Worm (Caenorhabditis elegans) whole organism, L1 larva: ENCODE results near the gene B0035.15.
"Not testable (repeated sequence)": the region's sequence is repeated elsewhere in the genome, so short reads cannot be mapped to it uniquely, and the experiment has no call there.

Experiments used
- C04F5.9 ChIP-seq: sonication (generic microtip); optimal IDR thresholded peaks from 2 replicates; lab custom pipeline; 2016; ENCODE audit warnings: missing genetic modification characterization, missing compliant biosample characterization
- C34B4.2 ChIP-seq: sonication (generic microtip); optimal IDR thresholded peaks from 2 replicates; lab custom pipeline; 2017; ENCODE audit warnings: mild to moderate bottlenecking, missing genetic modification characterization, missing compliant biosample characterization
- aha-1 ChIP-seq: fragments of 150-350 bp; optimal IDR thresholded peaks from 2 replicates; lab custom pipeline; 2014; ENCODE audit warnings: missing biosample characterization, missing genetic modification characterization
- aly-2 ChIP-seq: fragments of 150-350 bp; optimal IDR thresholded peaks from 2 replicates; lab custom pipeline; 2014; ENCODE audit warnings: missing biosample characterization, missing genetic modification characterization
- ama-1 ChIP-seq: fragments of 150-350 bp; optimal IDR thresholded peaks from 2 replicates; lab custom pipeline; 2014
- ceh-8 ChIP-seq: fragments of 200-800 bp; sonication (Bioruptor generic); optimal IDR thresholded peaks from 2 replicates; lab custom pipeline; 2018; ENCODE audit warnings: mild to moderate bottlenecking, missing genetic modification characterization, moderate library complexity, missing compliant biosample characterization
- dpl-1 ChIP-seq, 3 experiments: fragments of 150-350 bp in 2 of 3; sonication (generic microtip) in 1 of 3; optimal IDR thresholded peaks; 2 replicates each; lab custom pipeline; 2014 to 2017; ENCODE audit warnings: missing biosample characterization in 3 of 3, missing genetic modification characterization in 3 of 3, missing genetic modification reagents in 3 of 3
- efl-1 ChIP-seq, 4 experiments: fragments of 150-350 bp; optimal IDR thresholded peaks in 3 of 4; peaks in 1 of 4; 1 replicate in 1 of 4; 2 replicates in 3 of 4; lab custom pipeline; 2014; ENCODE audit warnings: missing biosample characterization in 2 of 4, missing genetic modification characterization in 2 of 4, missing genetic modification reagents in 2 of 4
- egl-27 ChIP-seq, 2 experiments: fragments of 150-350 bp in 1 of 2; sonication (generic microtip); optimal IDR thresholded peaks; 3 replicates each; lab custom pipeline; 2017 to 2018; ENCODE audit warnings: missing biosample characterization in 2 of 2, missing genetic modification characterization in 2 of 2, missing genetic modification reagents in 2 of 2
- elt-3 ChIP-seq, 6 experiments: fragments of 150-350 bp in 1 of 6; sonication (generic microtip); optimal IDR thresholded peaks; 2 replicates each; lab custom pipeline; 2017 to 2018; ENCODE audit warnings: missing biosample characterization in 6 of 6, missing genetic modification characterization in 6 of 6, inconsistent platforms in 1 of 6
- hpl-2 ChIP-seq: fragments of 150-350 bp; optimal IDR thresholded peaks from 2 replicates; lab custom pipeline; 2014; ENCODE audit warnings: missing biosample characterization, missing genetic modification reagents, missing genetic modification characterization
- lin-13 ChIP-seq: fragments of 150-350 bp; optimal IDR thresholded peaks from 2 replicates; lab custom pipeline; 2014; ENCODE audit warnings: missing biosample characterization, missing genetic modification reagents, missing genetic modification characterization
- lin-15B ChIP-seq: fragments of 150-350 bp; sonication (generic microtip); optimal IDR thresholded peaks from 3 replicates; lab custom pipeline; 2014; ENCODE audit warnings: missing biosample characterization, missing genetic modification characterization
- lin-35 ChIP-seq, 2 experiments: fragments of 150-350 bp; optimal IDR thresholded peaks; 2 replicates each; lab custom pipeline; 2014; ENCODE audit warnings: missing biosample characterization in 2 of 2, missing genetic modification characterization in 2 of 2, missing genetic modification reagents in 2 of 2
- lin-39 ChIP-seq: fragments of 150-350 bp; optimal IDR thresholded peaks from 2 replicates; lab custom pipeline; 2014; ENCODE audit warnings: missing biosample characterization, missing genetic modification reagents, missing genetic modification characterization
- lsy-2 ChIP-seq, 2 experiments: fragments of 150-350 bp; optimal IDR thresholded peaks; 2 replicates each; lab custom pipeline; 2014; ENCODE audit warnings: missing biosample characterization in 2 of 2, missing genetic modification characterization in 2 of 2
- mdl-1 ChIP-seq, 2 experiments: fragments of 150-350 bp; optimal IDR thresholded peaks; 2 replicates each; lab custom pipeline; 2014 to 2017; ENCODE audit warnings: missing biosample characterization in 2 of 2, missing genetic modification characterization in 2 of 2, inconsistent platforms in 1 of 2
- mef-2 ChIP-seq: fragments of 150-350 bp; optimal IDR thresholded peaks from 2 replicates; lab custom pipeline; 2014; ENCODE audit warnings: missing biosample characterization, missing genetic modification characterization
- nhr-20 ChIP-seq: sonication (generic microtip); optimal IDR thresholded peaks from 2 replicates; lab custom pipeline; 2016; ENCODE audit warnings: mild to moderate bottlenecking, missing genetic modification characterization, missing compliant biosample characterization
- nhr-28 ChIP-seq: fragments of 150-350 bp; optimal IDR thresholded peaks from 2 replicates; lab custom pipeline; 2014; ENCODE audit warnings: missing biosample characterization, missing genetic modification characterization
- nhr-47 ChIP-seq: sonication (generic microtip); optimal IDR thresholded peaks from 2 replicates; lab custom pipeline; 2016; ENCODE audit warnings: mild to moderate bottlenecking, missing genetic modification characterization, moderate library complexity, missing compliant biosample characterization
- nhr-71 ChIP-seq: sonication (generic microtip); optimal IDR thresholded peaks from 2 replicates; lab custom pipeline; 2016; ENCODE audit warnings: mild to moderate bottlenecking, missing genetic modification characterization, moderate library complexity, missing compliant biosample characterization
- nhr-85 ChIP-seq: sonication (generic microtip); peaks from one replicate; lab custom pipeline; 2016; ENCODE audit warnings: missing genetic modification characterization, inconsistent platforms, missing compliant biosample characterization
- pag-3 ChIP-seq: sonication (generic microtip); optimal IDR thresholded peaks from 2 replicates; lab custom pipeline; 2017; ENCODE audit warnings: missing genetic modification characterization, mild to moderate bottlenecking, missing compliant biosample characterization, antibody characterized with exemption, borderline replicate concordance; ENCODE audit not compliant: insufficient read depth
- skn-1 ChIP-seq: fragments of 150-350 bp; optimal IDR thresholded peaks from 2 replicates; lab custom pipeline; 2014; ENCODE audit warnings: missing biosample characterization, missing genetic modification characterization
- snpc-4 ChIP-seq: fragments of 150-350 bp; optimal IDR thresholded peaks from 2 replicates; lab custom pipeline; 2014; ENCODE audit warnings: missing biosample characterization, missing genetic modification characterization
- snu-23 ChIP-seq: sonication (generic microtip); optimal IDR thresholded peaks from 2 replicates; lab custom pipeline; 2016; ENCODE audit warnings: missing genetic modification characterization, missing compliant biosample characterization
- sup-37 ChIP-seq: fragments of 200-800 bp; sonication (Bioruptor generic); optimal IDR thresholded peaks from 2 replicates; lab custom pipeline; 2018; ENCODE audit warnings: mild to moderate bottlenecking, missing genetic modification characterization, missing compliant biosample characterization
- tbx-2 ChIP-seq: sonication (generic microtip); optimal IDR thresholded peaks from 2 replicates; lab custom pipeline; 2016; ENCODE audit warnings: missing genetic modification characterization, missing compliant biosample characterization
- unc-62 ChIP-seq: fragments of 150-350 bp; optimal IDR thresholded peaks from 2 replicates; lab custom pipeline; 2014; ENCODE audit warnings: missing biosample characterization, missing genetic modification reagents, missing genetic modification characterization
- xbp-1 ChIP-seq: sonication (generic microtip); optimal IDR thresholded peaks from 2 replicates; lab custom pipeline; 2016; ENCODE audit warnings: missing genetic modification characterization, missing compliant biosample characterization
- zip-4 ChIP-seq: fragments of 200-800 bp; sonication (Bioruptor generic); optimal IDR thresholded peaks from 2 replicates; lab custom pipeline; 2018; ENCODE audit warnings: mild to moderate bottlenecking, missing genetic modification characterization, moderate library complexity, missing compliant biosample characterization
- ztf-11 ChIP-seq, 2 experiments: sonication (generic microtip); optimal IDR thresholded peaks; 2 replicates each; lab custom pipeline; 2016 to 2017; ENCODE audit warnings: missing genetic modification characterization in 2 of 2, missing biosample characterization in 1 of 2, missing compliant biosample characterization in 1 of 2
- ztf-4 ChIP-seq: fragments of 150-350 bp; optimal IDR thresholded peaks from 2 replicates; lab custom pipeline; 2014; ENCODE audit warnings: missing biosample characterization, missing genetic modification characterization

The B0035.15 gene

DNA sequence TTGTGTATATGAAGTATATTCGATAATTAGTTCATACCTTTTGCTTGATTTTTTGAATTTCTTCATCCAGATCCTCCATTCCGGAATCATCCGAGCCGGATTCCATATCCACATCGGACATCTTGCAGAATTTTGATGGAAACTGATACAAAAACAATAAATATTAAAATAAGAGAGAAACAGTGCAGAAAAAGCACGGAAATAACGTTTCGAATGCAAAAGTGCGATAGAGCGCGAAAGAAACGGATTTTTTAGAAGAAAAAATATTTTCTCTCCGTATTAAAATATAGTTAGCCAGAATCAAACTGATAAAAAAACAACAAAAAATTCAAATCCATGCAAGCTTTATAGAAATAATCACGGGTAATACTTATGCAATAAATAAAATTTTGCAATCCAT is 34.7 kb upstream of the B0035.15 start, which contains the start of gene sart-3:
TSS of gene sart-3 (minus strand) at position 219 of the 400 bp plus-strand sequence.
- TF ChIP-seq efl-1 (optimal IDR thresholded peaks at IDR 0.05; lab: Kevin White, UChicago), result peak in 1 of 2 experiments; percentile 10
- TF ChIP-seq efl-1 (GFP tag; optimal IDR thresholded peaks at IDR 0.05 in 1 of 2; lab: Kevin White, UChicago), result peak in 1 of 2 experiments; percentile 5
- TF ChIP-seq C04F5.9, result no peak
- no peak for TF ChIP-seq lin-39 (tag; lab: Kevin White, UChicago)
- TF ChIP-seq hpl-2 (GFP tag; lab: Kevin White, UChicago), result no peak
- TF ChIP-seq mdl-1 (tag; optimal IDR thresholded peaks at IDR 0.05; lab: Kevin White, UChicago), result no peak
- peak in 1 of 2 experiments; percentile 24 for TF ChIP-seq lin-35 (GFP tag; optimal IDR thresholded peaks at IDR 0.05; lab: Kevin White, UChicago)
- no peak for TF ChIP-seq aly-2 (tag; lab: Kevin White, UChicago)
- no peak for TF ChIP-seq ztf-4
- peak; percentile 3 for TF ChIP-seq skn-1
- TF ChIP-seq dpl-1 (GFP tag; optimal IDR thresholded peaks at IDR 0.05; lab: Kevin White, UChicago), result peak in 1 of 3 experiments; percentile 38
- TF ChIP-seq nhr-28, result no peak

ce11 chrIV:11329269-11329668 is 31.2 kb upstream of the B0035.15 start, which contains the start of gene leo-1:
TSS of gene leo-1 (minus strand) at chrIV:11329369.
- TF ChIP-seq pag-3 (no peak), ceh-8 (GFP tag; lab: Kevin White, UChicago) (no peak), nhr-71 (tag; lab: Kevin White, UChicago) (no peak), lsy-2 (tag; optimal IDR thresholded peaks at IDR 0.05; lab: Kevin White, UChicago) (no peak), skn-1 (no peak), zip-4 (GFP tag; lab: Kevin White, UChicago) (no peak), ztf-4 (no peak), efl-1 (optimal IDR thresholded peaks at IDR 0.05; lab: Kevin White, UChicago) (no peak), efl-1 (GFP tag; optimal IDR thresholded peaks at IDR 0.05 in 1 of 2; lab: Kevin White, UChicago) (no peak), hpl-2 (GFP tag; lab: Kevin White, UChicago) (no peak), tbx-2 (tag; lab: Kevin White, UChicago) (no peak), sup-37 (GFP tag; lab: Kevin White, UChicago) (no peak), nhr-20 (no peak), unc-62 (GFP tag; lab: Kevin White, UChicago) (no peak), mef-2 (no peak), ztf-11 (tag; optimal IDR thresholded peaks at IDR 0.05; lab: Kevin White, UChicago) (no peak), C34B4.2 (no peak), elt-3 (tag; optimal IDR thresholded peaks at IDR 0.05; lab: Kevin White, UChicago) (no peak), lin-13 (GFP tag; lab: Kevin White, UChicago) (no peak), ama-1 (lab: Kevin White, UChicago) (no peak), snpc-4 (tag; lab: Kevin White, UChicago) (no peak)

ce11 chrIV:11326939-11327565 is 29.0 kb upstream of the B0035.15 start, which contains the start of gene B0035.21:
TSS of gene B0035.21 (plus strand) at chrIV:11327260.
- TF ChIP-seq nhr-85 (tag; lab: Kevin White, UChicago), result no peak
- no peak for TF ChIP-seq lin-15B (tag; lab: Kevin White, UChicago)
- no peak for TF ChIP-seq efl-1 (optimal IDR thresholded peaks at IDR 0.05; lab: Kevin White, UChicago)
- peak in 1 of 2 experiments; percentile 59 for TF ChIP-seq efl-1 (GFP tag; optimal IDR thresholded peaks at IDR 0.05 in 1 of 2; lab: Kevin White, UChicago)
- TF ChIP-seq lin-35 (GFP tag; optimal IDR thresholded peaks at IDR 0.05; lab: Kevin White, UChicago), result no peak
- TF ChIP-seq nhr-47, result no peak
- no peak for TF ChIP-seq snu-23 (GFP tag; lab: Kevin White, UChicago)
- TF ChIP-seq, all 84 proteins: peak for 1

ce11 chrIV:11324741-11325140 is 26.7 kb upstream of the B0035.15 start, which contains the start of gene his-48:
TSS of gene his-48 (plus strand) at chrIV:11324745.
- TF ChIP-seq egl-27 (tag; optimal IDR thresholded peaks at IDR 0.05; lab: Kevin White, UChicago); xbp-1 (tag; lab: Kevin White, UChicago); aha-1: not testable (repeated sequence)
